Worm (Caenorhabditis elegans) whole organism, young adult: ENCODE data around the gene F43D2.7.

Source experiments
- K11D2.4 ChIP-seq: fragments of 200-800 bp; sonication (Bioruptor generic); IDR thresholded peaks from 2 replicates; pipeline ENCODE4 v1.3.6; 2022; ENCODE audit warnings: missing genetic modification reagents, missing genetic modification characterization, missing compliant biosample characterization
- ceh-100 ChIP-seq: fragments of 200-800 bp; sonication (Bioruptor generic); IDR thresholded peaks from 2 replicates; pipeline ENCODE4 v1.3.6; 2022; ENCODE audit warnings: missing genetic modification reagents, missing genetic modification characterization, missing compliant biosample characterization
- ceh-91 ChIP-seq: fragments of 200-800 bp; sonication (Bioruptor generic); IDR thresholded peaks from 2 replicates; pipeline ENCODE4 v1.3.6; 2022; ENCODE audit warnings: missing genetic modification reagents, missing genetic modification characterization, missing compliant biosample characterization
- him-1 ChIP-seq: sonication (generic microtip); optimal IDR thresholded peaks from 2 replicates; lab custom pipeline; 2016; ENCODE audit warnings: missing genotype, missing genetic modification reagents, missing genetic modification characterization, missing compliant biosample characterization
- pha-4 ChIP-seq: fragments of 150-350 bp; sonication (generic microtip); optimal IDR thresholded peaks from 2 replicates; lab custom pipeline; 2014; ENCODE audit warnings: missing biosample characterization, missing genetic modification reagents, missing genetic modification characterization
- tbp1 ChIP-seq: fragments of 200-800 bp; sonication (Bioruptor generic); optimal IDR thresholded peaks from 2 replicates; lab custom pipeline; 2018; ENCODE audit warnings: mild to moderate bottlenecking, missing genetic modification characterization, missing compliant biosample characterization
- unc-62 ChIP-seq: fragments of 150-350 bp; optimal IDR thresholded peaks from 2 replicates; lab custom pipeline; 2014; ENCODE audit warnings: missing biosample characterization, missing genetic modification reagents, missing genetic modification characterization

- TF ChIP-seq unc-62 (GFP tag; lab: Kevin White, UChicago) (no peak), ceh-100 (GFP tag; lab: Robert Waterston, UW) (no peak), pha-4 (tag; lab: Kevin White, UChicago) (no peak), tbp1 (GFP tag; lab: Kevin White, UChicago) (peak; percentile 90), him-1 (tag; lab: Kevin White, UChicago) (peak; percentile 42), ceh-91 (GFP tag; lab: Robert Waterston, UW) (no peak), K11D2.4 (no peak)
These were observed 49.2 kb upstream of the F43D2.7 start, which contains the start of gene gasr-8 for ce11 chrV:14689060-14689750.
